Fruit fly (Drosophila melanogaster) whole organism, embryonic: Measurements from ENCODE around the gene flw.

ENCODE experiments used
- CG3847 ChIP-seq: fragments of 200-800 bp; sonication (Bioruptor generic); IDR thresholded peaks from 2 replicates; pipeline ENCODE4 v1.3.6; 2022; ENCODE audit warnings: missing biosample characterization, missing genetic modification characterization
- CG4730 ChIP-seq: fragments of 200-800 bp; sonication (Bioruptor generic); IDR thresholded peaks from 2 replicates; pipeline ENCODE4 v1.3.6; 2022; ENCODE audit warnings: missing biosample characterization, missing genetic modification characterization
- CG6813 ChIP-seq: fragments of 200-800 bp; sonication (Bioruptor generic); optimal IDR thresholded peaks from 2 replicates; lab custom pipeline; 2017; ENCODE audit warnings: missing biosample characterization, missing genetic modification characterization, mild to moderate bottlenecking, moderate library complexity, missing genetic modification reagents
- CG9727 ChIP-seq: fragments of 200-800 bp; sonication (Bioruptor generic); optimal IDR thresholded peaks from 3 replicates; lab custom pipeline; 2017; ENCODE audit warnings: missing biosample characterization, mild to moderate bottlenecking, missing genetic modification characterization
- E2f1 ChIP-seq: fragments of 200-800 bp; sonication (Bioruptor generic); IDR thresholded peaks from 2 replicates; pipeline ENCODE4 v1.3.6; 2022; ENCODE audit warnings: missing biosample characterization, missing genetic modification characterization
- Fer2 ChIP-seq: fragments of 200-800 bp; sonication (Bioruptor generic); optimal IDR thresholded peaks from 2 replicates; lab custom pipeline; 2018; ENCODE audit warnings: missing biosample characterization, mild to moderate bottlenecking, missing genetic modification characterization, moderate library complexity
- dmrt11E ChIP-seq: fragments of 200-800 bp; sonication (Bioruptor generic); optimal IDR thresholded peaks from 3 replicates; lab custom pipeline; 2018; ENCODE audit warnings: missing biosample characterization, mild to moderate bottlenecking, missing genetic modification characterization, moderate library complexity
- lilli ChIP-seq: fragments of 200-800 bp; sonication (Bioruptor generic); optimal IDR thresholded peaks from 3 replicates; lab custom pipeline; 2016; ENCODE audit warnings: missing biosample characterization, missing genetic modification characterization

DNA sequence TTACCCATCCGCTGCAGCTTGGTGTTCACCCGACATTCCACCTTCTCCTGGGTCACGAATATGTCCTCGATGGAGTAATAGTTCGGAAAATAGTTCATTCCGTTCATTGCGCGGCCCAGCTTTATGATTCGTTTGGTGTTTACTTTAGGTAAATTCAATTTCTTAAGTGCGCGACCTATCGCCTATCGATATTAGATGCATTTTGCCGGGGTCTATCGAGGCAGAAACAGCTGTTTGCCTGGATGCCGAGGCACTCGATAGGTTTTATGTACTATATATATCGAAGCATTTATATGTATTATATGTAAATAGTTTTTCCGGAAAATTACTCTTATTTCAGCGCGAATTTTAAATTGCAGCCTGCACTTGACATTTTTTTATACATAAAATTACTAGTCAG lies 813 bp upstream of the flw start:
- TF ChIP-seq lilli (GFP tag; lab: Kevin White, UChicago) (no peak), E2f1 (no peak), dmrt11E (no peak), CG9727 (no peak), CG3847 (GFP tag; lab: Robert Waterston, UW) (no peak), Fer2 (tag; lab: Kevin White, UChicago) (no peak), CG6813 (GFP tag; lab: Kevin White, UChicago) (no peak), CG4730 (GFP tag; lab: Robert Waterston, UW) (no peak)
